Worm (Caenorhabditis elegans) whole organism, L4 larva: ENCODE data around the gene tra-4.

Experiments
- F49E8.2 ChIP-seq: sonication (generic microtip); optimal IDR thresholded peaks from 2 replicates; lab custom pipeline; 2016; ENCODE audit warnings: missing compliant biosample characterization, mild to moderate bottlenecking, missing genetic modification characterization, borderline replicate concordance
- daf-12 ChIP-seq: fragments of 150-350 bp; optimal IDR thresholded peaks from 2 replicates; lab custom pipeline; 2014; ENCODE audit warnings: missing biosample characterization, missing genetic modification reagents, missing genetic modification characterization
- daf-8 ChIP-seq: fragments of 200-800 bp; sonication (Bioruptor generic); IDR thresholded peaks from 2 replicates; pipeline ENCODE4 v1.3.6; 2022; ENCODE audit warnings: missing genetic modification characterization, missing compliant biosample characterization
- dpl-1 ChIP-seq: fragments of 150-350 bp; optimal IDR thresholded peaks from 2 replicates; lab custom pipeline; 2014; ENCODE audit warnings: missing biosample characterization, missing genetic modification reagents, missing genetic modification characterization
- egl-27 ChIP-seq: sonication (generic microtip); optimal IDR thresholded peaks from 3 replicates; lab custom pipeline; 2017; ENCODE audit warnings: missing biosample characterization, missing genetic modification reagents, missing genetic modification characterization
- lin-39 ChIP-seq: fragments of 150-350 bp; optimal IDR thresholded peaks from 2 replicates; lab custom pipeline; 2014; ENCODE audit warnings: missing biosample characterization, missing genetic modification reagents, missing genetic modification characterization
- nhr-11 ChIP-seq: fragments of 150-350 bp; optimal IDR thresholded peaks from 2 replicates; lab custom pipeline; 2014; ENCODE audit warnings: missing biosample characterization, missing genetic modification characterization
- nhr-25 ChIP-seq: sonication (generic microtip); optimal IDR thresholded peaks from 2 replicates; lab custom pipeline; 2017; ENCODE audit warnings: missing genetic modification characterization, mild to moderate bottlenecking, missing compliant biosample characterization, antibody characterized with exemption, moderate library complexity, borderline replicate concordance; ENCODE audit not compliant: insufficient read depth
- nhr-28 ChIP-seq: fragments of 150-350 bp; optimal IDR thresholded peaks from 2 replicates; lab custom pipeline; 2014; ENCODE audit warnings: missing biosample characterization, missing genetic modification characterization
- nhr-76 ChIP-seq: fragments of 150-350 bp; optimal IDR thresholded peaks from 2 replicates; lab custom pipeline; 2014; ENCODE audit warnings: missing biosample characterization, missing genetic modification characterization
- tag-97 ChIP-seq: fragments of 200-800 bp; sonication (Bioruptor generic); IDR thresholded peaks from 2 replicates; pipeline ENCODE4 v1.3.6; 2022; ENCODE audit warnings: missing genetic modification characterization, missing compliant biosample characterization
- zag-1 ChIP-seq: fragments of 150-350 bp; optimal IDR thresholded peaks from 2 replicates; lab custom pipeline; 2014; ENCODE audit warnings: missing biosample characterization, missing genetic modification characterization

- TF ChIP-seq nhr-28 (tag; lab: Kevin White, UChicago) (peak; percentile 55), daf-12 (no peak), egl-27 (no peak), dpl-1 (GFP tag; lab: Kevin White, UChicago) (no peak), daf-8 (GFP tag; lab: Robert Waterston, UW) (no peak), nhr-76 (tag; lab: Kevin White, UChicago) (no peak), F49E8.2 (tag; lab: Kevin White, UChicago) (no peak), nhr-25 (tag; lab: Kevin White, UChicago) (no peak), zag-1 (tag; lab: Kevin White, UChicago) (no peak), lin-39 (tag; lab: Kevin White, UChicago) (no peak), nhr-11 (tag; lab: Kevin White, UChicago) (no peak), tag-97 (GFP tag; lab: Robert Waterston, UW) (no peak)
Measured at ce11 chrX:2893026-2893662, 35.7 kb upstream of the tra-4 start.
